Fruit fly (Drosophila melanogaster): ENCODE data around the gene mei-41.

The mei-41 gene

dm6 chrX:16391397-16391796 is at the start of gene mei-41, which contains the start of gene TH1 (continued):
- TF ChIP-seq NFAT (GFP tag; IDR thresholded peaks at IDR 0.05), result peak; percentile 93
- peak; percentile 81 for TF ChIP-seq CG12104 (GFP tag; optimal IDR thresholded peaks at IDR 0.05)
- TF ChIP-seq Dip3 (GFP tag; optimal IDR thresholded peaks at IDR 0.05), result peak; percentile 66
- TF ChIP-seq CG14710 (tag; optimal IDR thresholded peaks at IDR 0.05), result peak; percentile 94
- no peak for TF ChIP-seq Kr (GFP tag; optimal IDR thresholded peaks at IDR 0.05)
- TF ChIP-seq HmgZ (tag; optimal IDR thresholded peaks at IDR 0.05), result peak; percentile 79
- TF ChIP-seq CG5180 (GFP tag; optimal IDR thresholded peaks at IDR 0.05), result no peak
- no peak for TF ChIP-seq CG14965 (GFP tag; optimal IDR thresholded peaks at IDR 0.05; ENCODE audit: borderline replicate concordance)
- no peak for TF ChIP-seq CG10543 (GFP tag; optimal IDR thresholded peaks at IDR 0.05)
- TF ChIP-seq CG4360 (GFP tag; IDR thresholded peaks at IDR 0.05), result peak; percentile 72
- no peak for TF ChIP-seq CG8281 (tag; optimal IDR thresholded peaks at IDR 0.05)
- TF ChIP-seq pros (GFP tag; optimal IDR thresholded peaks at IDR 0.05), result no peak
- no peak for TF ChIP-seq yki (optimal IDR thresholded peaks at IDR 0.05)
- no peak for TF ChIP-seq NC2α (GFP tag; optimal IDR thresholded peaks at IDR 0.05)
- TF ChIP-seq lilli (GFP tag; optimal IDR thresholded peaks at IDR 0.05), result no peak
- no peak for TF ChIP-seq Elba2 (GFP tag; optimal IDR thresholded peaks at IDR 0.05)
- TF ChIP-seq lov (optimal IDR thresholded peaks at IDR 0.05), result no peak
- TF ChIP-seq lov (GFP tag; IDR thresholded peaks at IDR 0.05), result peak; percentile 89
- TF ChIP-seq pfk (GFP tag; optimal IDR thresholded peaks at IDR 0.05), result peak; percentile 46
- peak; percentile 76 for TF ChIP-seq kay (GFP tag; optimal IDR thresholded peaks at IDR 0.05)
- no peak for TF ChIP-seq Hmr (GFP tag; optimal IDR thresholded peaks at IDR 0.05)
- peak; percentile 90 for TF ChIP-seq jigr1 (GFP tag; IDR thresholded peaks at IDR 0.05)
- no peak for TF ChIP-seq Hr39 (optimal IDR thresholded peaks at IDR 0.05)
- TF ChIP-seq Hr51 (GFP tag; optimal IDR thresholded peaks at IDR 0.05), result peak in 1 of 2 experiments; percentile 51
- peak; percentile 96 for TF ChIP-seq zfh1 (GFP tag; IDR thresholded peaks at IDR 0.05)
- TF ChIP-seq Dbx (GFP tag; IDR thresholded peaks at IDR 0.05), result peak; percentile 95
- TF ChIP-seq CG9817 (tag; optimal IDR thresholded peaks at IDR 0.05), result peak; percentile 93
- TF ChIP-seq Lhr (GFP tag; optimal IDR thresholded peaks at IDR 0.05), result peak; percentile 58
- peak; percentile 52 for TF ChIP-seq CG6813 (GFP tag; optimal IDR thresholded peaks at IDR 0.05)
- TF ChIP-seq CG12155 (GFP tag; optimal IDR thresholded peaks at IDR 0.05), result no peak
- peak; percentile 82 for TF ChIP-seq ewg (GFP tag; optimal IDR thresholded peaks at IDR 0.05)
- TF ChIP-seq stc (GFP tag; IDR thresholded peaks at IDR 0.05), result peak; percentile 89
- TF ChIP-seq CG6175 (GFP tag; IDR thresholded peaks at IDR 0.05), result peak; percentile 91
- peak in 1 of 2 experiments; percentile 45 for TF ChIP-seq crp (GFP tag; optimal IDR thresholded peaks at IDR 0.05)
- TF ChIP-seq CG6765 (GFP tag; optimal IDR thresholded peaks at IDR 0.05), result peak; percentile 19
- peak; percentile 64 for TF ChIP-seq CG4328 (GFP tag; optimal IDR thresholded peaks at IDR 0.05)
- TF ChIP-seq tx (GFP tag; optimal IDR thresholded peaks at IDR 0.05), result peak; percentile 21
- TF ChIP-seq repo (GFP tag; optimal IDR thresholded peaks at IDR 0.05), result no peak
- no peak for TF ChIP-seq shn (GFP tag; optimal IDR thresholded peaks at IDR 0.05)
- TF ChIP-seq CG1603 (tag; optimal IDR thresholded peaks at IDR 0.05), result no peak
- no peak for TF ChIP-seq CG11504 (tag; optimal IDR thresholded peaks at IDR 0.05)
- peak; percentile 82 for TF ChIP-seq CG4820 (GFP tag; optimal IDR thresholded peaks at IDR 0.05)
- peak; percentile 72 for TF ChIP-seq ATbp (GFP tag; optimal IDR thresholded peaks at IDR 0.05)
- no peak for TF ChIP-seq Opbp (GFP tag; IDR thresholded peaks at IDR 0.05; ENCODE audit: partially characterized antibody)
- peak; percentile 92 for TF ChIP-seq CG12391 (tag; optimal IDR thresholded peaks at IDR 0.05)
- TF ChIP-seq ro (GFP tag; IDR thresholded peaks at IDR 0.05), result peak; percentile 91
- peak; percentile 54; the same call in 1 of the 2 replicates for TF ChIP-seq unc-4 (GFP tag; IDR thresholded peaks at IDR 0.05; ENCODE audit: partially characterized antibody)
- TF ChIP-seq ac (GFP tag; optimal IDR thresholded peaks at IDR 0.05), result peak; percentile 24
- TF ChIP-seq CG7928 (GFP tag; optimal IDR thresholded peaks at IDR 0.05), result no peak
- no peak for TF ChIP-seq CG8478 (optimal IDR thresholded peaks at IDR 0.05)
- TF ChIP-seq Mad (GFP tag; optimal IDR thresholded peaks at IDR 0.05), result peak; percentile 78

All from whole organism, embryonic.